Fruit fly (Drosophila melanogaster): ENCODE results near the gene CG5004.

DNA sequence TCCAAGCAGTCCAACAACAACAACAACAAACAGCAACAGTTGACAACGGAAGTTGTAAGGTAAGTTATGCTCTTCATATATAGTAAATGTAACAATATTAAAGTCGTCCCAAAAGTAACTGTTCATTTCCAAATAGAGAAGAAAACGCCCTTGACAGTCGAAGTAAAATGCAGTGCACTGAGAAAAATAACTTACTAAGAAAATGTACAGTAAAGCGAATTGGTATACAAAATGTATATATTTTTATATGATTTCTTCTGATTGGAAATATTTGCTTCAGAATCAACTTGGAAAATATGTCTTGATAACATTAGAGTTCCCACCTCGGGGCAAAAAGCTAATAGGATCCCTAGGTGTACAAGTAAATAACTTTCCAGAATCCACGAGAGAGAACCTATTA is 618 bp downstream of the CG5004 start:
- TF ChIP-seq OdsH (GFP tag; optimal IDR thresholded peaks at IDR 0.05) (no peak), Hr4 (GFP tag; optimal IDR thresholded peaks at IDR 0.05) (no peak), acj6 (GFP tag; optimal IDR thresholded peaks at IDR 0.05) (no peak), CG11762 (GFP tag; optimal IDR thresholded peaks at IDR 0.05; ENCODE audit: insufficient read depth) (no peak), CG16779 (tag; optimal IDR thresholded peaks at IDR 0.05) (no peak)

Measured in whole organism, prepupa.